Worm (Caenorhabditis elegans) whole organism, early embryonic: ENCODE measurements around the gene bath-44.
"Not testable (repeated sequence)": the region's sequence is repeated elsewhere in the genome, so short reads cannot be mapped to it uniquely, and the experiment has no call there.

ENCODE experiments used
- B0310.2 ChIP-seq: sonication (generic microtip); optimal IDR thresholded peaks from 2 replicates; lab custom pipeline; 2016; ENCODE audit warnings: mild to moderate bottlenecking, missing genetic modification characterization, missing compliant biosample characterization
- F13C5.2 ChIP-seq: sonication (generic microtip); optimal IDR thresholded peaks from 2 replicates; lab custom pipeline; 2017; ENCODE audit warnings: mild to moderate bottlenecking, missing genetic modification characterization, inconsistent platforms, missing compliant biosample characterization
- aly-1 ChIP-seq: sonication (generic microtip); optimal IDR thresholded peaks from 2 replicates; lab custom pipeline; 2016; ENCODE audit warnings: missing genetic modification characterization, missing compliant biosample characterization
- ama-1 ChIP-seq: fragments of 150-350 bp; optimal IDR thresholded peaks from 2 replicates; lab custom pipeline; 2014
- ceh-13 ChIP-seq: fragments of 200-800 bp; sonication (Bioruptor generic); optimal IDR thresholded peaks from 2 replicates; lab custom pipeline; 2018; ENCODE audit warnings: mild to moderate bottlenecking, missing genetic modification characterization, missing compliant biosample characterization
- ceh-36 ChIP-seq: sonication (generic microtip); optimal IDR thresholded peaks from 2 replicates; lab custom pipeline; 2016; ENCODE audit warnings: missing genetic modification characterization, inconsistent platforms, missing compliant biosample characterization
- ets-7 ChIP-seq: sonication (generic microtip); optimal IDR thresholded peaks from 2 replicates; lab custom pipeline; 2016; ENCODE audit warnings: missing genotype, missing genetic modification characterization, missing compliant biosample characterization
- flt-1 ChIP-seq: fragments of 200-800 bp; sonication (Bioruptor generic); IDR thresholded peaks from 2 replicates; pipeline ENCODE4 v1.3.6; 2022; ENCODE audit warnings: missing genetic modification characterization, missing compliant biosample characterization
- hmbx-1 ChIP-seq: sonication (generic microtip); optimal IDR thresholded peaks from 2 replicates; lab custom pipeline; 2016; ENCODE audit warnings: mild to moderate bottlenecking, missing genetic modification characterization, missing compliant biosample characterization
- hmg-4 ChIP-seq: fragments of 200-800 bp; sonication (Bioruptor generic); optimal IDR thresholded peaks from 2 replicates; lab custom pipeline; 2018; ENCODE audit warnings: mild to moderate bottlenecking, missing genetic modification characterization, missing compliant biosample characterization
- hnd-1 ChIP-seq: sonication (generic microtip); optimal IDR thresholded peaks from 2 replicates; lab custom pipeline; 2016; ENCODE audit warnings: missing genetic modification characterization, missing compliant biosample characterization
- pes-1 ChIP-seq: fragments of 200-800 bp; sonication (Bioruptor generic); IDR thresholded peaks from 2 replicates; pipeline ENCODE4 v1.3.6; 2022; ENCODE audit warnings: missing genetic modification reagents, missing genetic modification characterization, missing compliant biosample characterization
- scrt-1 ChIP-seq: fragments of 200-800 bp; sonication (Bioruptor generic); IDR thresholded peaks from 2 replicates; pipeline ENCODE4 v1.3.6; 2022; ENCODE audit warnings: missing genetic modification characterization, missing compliant biosample characterization
- sea-1 ChIP-seq: fragments of 200-800 bp; sonication (Bioruptor generic); conservative IDR thresholded peaks from 2 replicates; pipeline ENCODE4 v1.3.6; 2022; ENCODE audit warnings: missing genetic modification characterization, missing compliant biosample characterization
- tbx-11 ChIP-seq: fragments of 200-800 bp; sonication (Bioruptor generic); IDR thresholded peaks from 2 replicates; pipeline ENCODE4 v1.3.6; 2022; ENCODE audit warnings: missing genetic modification characterization, missing compliant biosample characterization
- tbx-37 ChIP-seq: fragments of 200-800 bp; sonication (Bioruptor generic); conservative IDR thresholded peaks from 2 replicates; pipeline ENCODE4 v1.3.6; 2022; ENCODE audit warnings: missing genetic modification reagents, missing genetic modification characterization, missing compliant biosample characterization
- tra-4 ChIP-seq: sonication (generic microtip); optimal IDR thresholded peaks from 2 replicates; lab custom pipeline; 2017; ENCODE audit warnings: missing genetic modification characterization, missing compliant biosample characterization

bath-44 gene

DNA sequence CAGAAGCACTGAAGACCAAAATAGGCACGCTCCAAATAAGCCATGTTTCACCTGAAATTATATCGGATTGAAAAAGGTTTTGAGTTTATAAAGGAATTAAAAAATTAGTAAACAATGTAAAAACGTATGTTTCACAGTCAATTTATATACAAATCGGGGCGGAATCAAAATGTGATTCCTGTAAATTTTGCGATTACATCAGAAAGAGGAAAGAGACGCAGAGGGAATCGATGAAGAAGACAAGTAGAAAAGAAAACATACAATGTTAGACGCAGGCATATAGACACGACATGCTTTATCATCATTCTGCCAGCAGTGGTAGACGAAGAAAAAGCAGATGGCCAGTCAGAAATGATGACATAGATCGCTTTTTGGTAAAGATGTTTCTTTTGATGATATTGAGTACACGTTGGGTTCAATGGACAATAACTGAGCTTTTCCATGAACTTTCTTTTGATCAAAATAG is 30.7 kb upstream of the bath-44 start, which contains the start of gene msra-1:
TSS of gene msra-1 (minus strand) at position 51 of the 466 bp plus-strand sequence.
- TF ChIP-seq hnd-1 (tag; lab: Kevin White, UChicago) (no peak), ceh-36 (no peak), hmbx-1 (tag; lab: Kevin White, UChicago) (no peak)

ce11 chrII:7368761-7369160 is 26.0 kb upstream of the bath-44 start, which contains the start of gene F43E2.6:
Gene F43E2.6, minus strand, starts transcription at chrII:7368861.
- TF ChIP-seq ceh-13 (GFP tag; lab: Kevin White, UChicago) (no peak), scrt-1 (no peak), tbx-11 (GFP tag; lab: Robert Waterston, UW) (no peak), pes-1 (GFP tag; lab: Robert Waterston, UW) (no peak), ceh-36 (no peak), tra-4 (no peak), aly-1 (tag; lab: Kevin White, UChicago) (no peak), tbx-37 (GFP tag; lab: Robert Waterston, UW) (no peak), flt-1 (no peak), hnd-1 (tag; lab: Kevin White, UChicago) (no peak), hmbx-1 (tag; lab: Kevin White, UChicago) (no peak), B0310.2 (no peak), ets-7 (tag; lab: Kevin White, UChicago) (no peak), F13C5.2 (tag; lab: Kevin White, UChicago) (no peak)

DNA sequence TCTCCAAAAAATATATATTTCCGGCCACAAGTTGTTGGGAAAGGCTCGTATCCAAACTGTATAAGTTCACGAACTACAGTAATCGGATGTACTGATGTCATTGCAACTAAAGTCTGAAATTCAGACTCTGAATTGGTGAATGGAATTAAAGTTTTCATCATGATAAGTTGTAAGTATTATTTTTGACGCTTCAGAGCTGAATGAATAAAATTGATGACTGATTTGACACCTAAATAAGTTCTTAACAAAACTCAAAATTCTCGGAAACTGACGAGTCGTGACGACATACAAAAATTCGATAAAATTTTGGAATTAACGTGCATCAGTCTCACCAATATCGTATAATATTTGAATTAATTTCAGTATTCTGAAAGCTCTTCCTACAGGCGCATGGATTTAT is 24.6 kb upstream of the bath-44 start, which contains the start of gene F43E2.11:
TSS of gene F43E2.11 (minus strand) at position 101 of the 400 bp plus-strand sequence.
- not testable (repeated sequence) for TF ChIP-seq aly-1 (tag; lab: Kevin White, UChicago); flt-1; hnd-1 (tag; lab: Kevin White, UChicago)

- no peak for TF ChIP-seq hnd-1 (tag; lab: Kevin White, UChicago)
Measured at ce11 chrII:7374143-7374542, 20.6 kb upstream of the bath-44 start, which contains the start of the genes mtch-1 and rpb-4. Gene mtch-1, minus strand, starts transcription at chrII:7374166. Gene rpb-4, plus strand, starts transcription at chrII:7374495.

ce11 chrII:7374980-7375379 is 19.8 kb upstream of the bath-44 start, which contains the start of gene F43E2.1:
Gene F43E2.1, plus strand, starts transcription at chrII:7375280.
- TF ChIP-seq hnd-1 (tag; lab: Kevin White, UChicago): no peak
- no peak for TF ChIP-seq tbx-37 (GFP tag; lab: Robert Waterston, UW)
- no peak for TF ChIP-seq tra-4
- TF ChIP-seq ets-7 (tag; lab: Kevin White, UChicago): no peak
- TF ChIP-seq aly-1 (tag; lab: Kevin White, UChicago): no peak
- TF ChIP-seq hmbx-1 (tag; lab: Kevin White, UChicago): no peak
- TF ChIP-seq hmg-4: no peak
- no peak for TF ChIP-seq ceh-36
- TF ChIP-seq ama-1: no peak
- TF ChIP-seq B0310.2: no peak
- TF ChIP-seq sea-1 (GFP tag; lab: Robert Waterston, UW): no peak
- TF ChIP-seq pes-1 (GFP tag; lab: Robert Waterston, UW): no peak
- TF ChIP-seq ceh-13 (GFP tag; lab: Kevin White, UChicago): no peak
- TF ChIP-seq scrt-1: no peak
- no peak for TF ChIP-seq tbx-11 (GFP tag; lab: Robert Waterston, UW)
- TF ChIP-seq F13C5.2 (tag; lab: Kevin White, UChicago): no peak
- no peak for TF ChIP-seq flt-1

- TF ChIP-seq pes-1 (GFP tag; lab: Robert Waterston, UW) (no peak), hmbx-1 (tag; lab: Kevin White, UChicago) (no peak), hnd-1 (tag; lab: Kevin White, UChicago) (no peak)
Measured at ce11 chrII:7379021-7379420, 15.7 kb upstream of the bath-44 start, which contains the start of gene C07D10.6. Gene C07D10.6, plus strand, starts transcription at chrII:7379321.

DNA sequence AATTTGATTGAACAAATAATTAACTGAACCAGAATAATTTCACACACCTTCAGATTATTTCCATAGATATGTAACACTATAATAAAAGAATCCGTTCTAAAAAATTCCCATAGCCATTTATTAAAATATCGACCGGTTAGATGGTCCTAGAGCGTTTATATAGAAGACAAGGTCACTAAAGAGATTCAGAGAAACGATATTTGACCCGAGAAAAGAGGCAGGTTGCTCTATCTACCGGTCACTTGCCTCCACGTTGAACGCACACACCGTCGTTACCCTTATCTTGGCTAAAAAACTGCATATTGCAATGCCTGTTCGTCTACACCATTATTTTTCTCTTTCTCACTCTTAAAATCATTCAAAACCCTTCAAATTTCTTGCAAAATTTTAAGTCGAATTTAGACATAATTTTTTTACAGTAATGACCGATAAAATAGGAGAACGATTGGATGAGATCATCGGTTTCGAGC is 13.6 kb upstream of the bath-44 start, which contains the start of gene C07D10.5:
TSS of gene C07D10.5 (plus strand) at position 420 of the 470 bp plus-strand sequence.
- TF ChIP-seq pes-1 (GFP tag; lab: Robert Waterston, UW) (no peak), scrt-1 (no peak), ceh-13 (GFP tag; lab: Kevin White, UChicago) (no peak), aly-1 (tag; lab: Kevin White, UChicago) (no peak), flt-1 (no peak), tbx-11 (GFP tag; lab: Robert Waterston, UW) (no peak), ets-7 (tag; lab: Kevin White, UChicago) (no peak), tbx-37 (GFP tag; lab: Robert Waterston, UW) (no peak), F13C5.2 (tag; lab: Kevin White, UChicago) (no peak), ama-1 (no peak), hmg-4 (no peak), sea-1 (GFP tag; lab: Robert Waterston, UW) (no peak), hmbx-1 (tag; lab: Kevin White, UChicago) (no peak), ceh-36 (no peak), hnd-1 (tag; lab: Kevin White, UChicago) (no peak), B0310.2 (no peak), tra-4 (no peak)

- TF ChIP-seq tbx-11 (GFP tag; lab: Robert Waterston, UW) (no peak), pes-1 (GFP tag; lab: Robert Waterston, UW) (no peak), flt-1 (no peak), scrt-1 (no peak), ceh-36 (no peak), aly-1 (tag; lab: Kevin White, UChicago) (no peak), hnd-1 (tag; lab: Kevin White, UChicago) (no peak), tra-4 (no peak), F13C5.2 (tag; lab: Kevin White, UChicago) (no peak), ceh-13 (GFP tag; lab: Kevin White, UChicago) (no peak), hmg-4 (no peak), B0310.2 (no peak), ama-1 (no peak)
Measured at ce11 chrII:7381947-7382346, 12.8 kb upstream of the bath-44 start.
